Fruit fly (Drosophila melanogaster) whole organism, wandering third instar larva: ENCODE measurements around the gene Ire1.

Experiments
- Abd-B ChIP-seq: fragments of >200 bp; optimal IDR thresholded peaks from 2 replicates; lab custom pipeline; 2017; ENCODE audit warnings: missing biosample characterization, missing genetic modification characterization
- CG32264 ChIP-seq: fragments of 200-800 bp; sonication (Bioruptor generic); optimal IDR thresholded peaks from 2 replicates; lab custom pipeline; 2016; ENCODE audit warnings: missing biosample characterization, missing genetic modification characterization
- CG9705 ChIP-seq: fragments of 200-800 bp; sonication (Bioruptor generic); optimal IDR thresholded peaks from 2 replicates; lab custom pipeline; 2018; ENCODE audit warnings: missing biosample characterization, mild to moderate bottlenecking, missing genetic modification characterization
- CrebA ChIP-seq: fragments of 200-800 bp; sonication (Bioruptor generic); optimal IDR thresholded peaks from 2 replicates; lab custom pipeline; 2016; ENCODE audit warnings: missing biosample characterization, mild to moderate bottlenecking, missing genetic modification characterization, borderline replicate concordance
- Dif ChIP-seq: fragments of 200-275, 200-300 bp; sonication (Bioruptor generic); optimal IDR thresholded peaks from 2 replicates; lab custom pipeline; 2018; ENCODE audit warnings: missing biosample characterization, missing genetic modification characterization; ENCODE audit not compliant: partially characterized antibody
- GATAd ChIP-seq: sonication (Bioruptor generic); optimal IDR thresholded peaks from 2 replicates; lab custom pipeline; 2016; ENCODE audit warnings: missing biosample characterization, missing genetic modification characterization
- HLH106 ChIP-seq: fragments of 200-800 bp; optimal IDR thresholded peaks from 3 replicates; lab custom pipeline; 2019; ENCODE audit warnings: missing biosample characterization, mild to moderate bottlenecking, missing genetic modification characterization, moderate library complexity
- Hnf4 ChIP-seq: fragments of 200-800 bp; sonication (Bioruptor generic); optimal IDR thresholded peaks from 2 replicates; lab custom pipeline; 2016; ENCODE audit warnings: missing biosample characterization, mild to moderate bottlenecking, missing genetic modification characterization
- Hr78 ChIP-seq: fragments of >200 bp; optimal IDR thresholded peaks from 2 replicates; lab custom pipeline; 2017; ENCODE audit warnings: missing biosample characterization, missing genetic modification characterization
- Hr83 ChIP-seq: fragments of 200-300 bp; sonication (Bioruptor generic); optimal IDR thresholded peaks from 2 replicates; lab custom pipeline; 2016; ENCODE audit warnings: missing biosample characterization, mild to moderate bottlenecking, missing genetic modification characterization, moderate library complexity; ENCODE audit not compliant: poor library complexity, severe bottlenecking
- Jra ChIP-seq: sonication (Bioruptor generic); optimal IDR thresholded peaks from 2 replicates; lab custom pipeline; 2016; ENCODE audit warnings: missing biosample characterization, missing genetic modification characterization
- Mio ChIP-seq: sonication (Bioruptor generic); optimal IDR thresholded peaks from 2 replicates; lab custom pipeline; 2016; ENCODE audit warnings: missing biosample characterization, missing genetic modification characterization
- Myc ChIP-seq: fragments of >200 bp; optimal IDR thresholded peaks from 2 replicates; lab custom pipeline; 2017
- N ChIP-seq: fragments of >200 bp; optimal IDR thresholded peaks from 2 replicates; lab custom pipeline; 2018; ENCODE audit warnings: missing biosample characterization, missing external identifiers, missing genetic modification characterization
- OdsH ChIP-seq: fragments of 200-800 bp; sonication (Bioruptor generic); optimal IDR thresholded peaks from 2 replicates; lab custom pipeline; 2016; ENCODE audit warnings: missing biosample characterization, mild to moderate bottlenecking, missing genetic modification characterization
- Rel ChIP-seq, 2 experiments: fragments of 200-800 bp; sonication (Bioruptor generic) in 1 of 2; optimal IDR thresholded peaks; 2 replicates in 1 of 2; 3 replicates in 1 of 2; lab custom pipeline; 2016 to 2019; ENCODE audit warnings: mild to moderate bottlenecking in 2 of 2, missing biosample characterization in 2 of 2, missing genetic modification characterization in 2 of 2, moderate library complexity in 1 of 2
- Vsx2 ChIP-seq: fragments of 200-300, 225-300 bp; sonication (Bioruptor generic); optimal IDR thresholded peaks from 2 replicates; lab custom pipeline; 2018; ENCODE audit warnings: missing biosample characterization, missing genetic modification characterization; ENCODE audit not compliant: partially characterized antibody
- br ChIP-seq: fragments of 200-800 bp; sonication (Bioruptor generic); optimal IDR thresholded peaks from 2 replicates; lab custom pipeline; 2016; ENCODE audit warnings: missing biosample characterization, missing genetic modification characterization
- brk ChIP-seq: fragments of 200-800 bp; sonication (Bioruptor generic); optimal IDR thresholded peaks from 2 replicates; lab custom pipeline; 2016; ENCODE audit warnings: missing biosample characterization, mild to moderate bottlenecking, missing genetic modification characterization
- dl ChIP-seq, 2 experiments: fragments of 175-275, 200-275 bp in 1 of 2; fragments of 200-275 bp in 1 of 2; sonication (Bioruptor generic); optimal IDR thresholded peaks; lab custom pipeline; 2018; ENCODE audit warnings: mild to moderate bottlenecking in 2 of 2, missing biosample characterization in 2 of 2, missing genetic modification characterization in 2 of 2, moderate library complexity in 2 of 2; ENCODE audit not compliant: partially characterized antibody in 2 of 2, insufficient read depth in 1 of 2
- dmrt93B ChIP-seq: fragments of 200-800 bp; sonication (Bioruptor generic); optimal IDR thresholded peaks from 2 replicates; lab custom pipeline; 2018; ENCODE audit warnings: missing biosample characterization, mild to moderate bottlenecking, missing genetic modification characterization
- dsf ChIP-seq: sonication (Bioruptor generic); optimal IDR thresholded peaks from 2 replicates; lab custom pipeline; 2016; ENCODE audit warnings: missing biosample characterization, missing genetic modification characterization, borderline replicate concordance
- ey ChIP-seq: fragments of 200-800 bp; sonication (Bioruptor generic); optimal IDR thresholded peaks from 2 replicates; lab custom pipeline; 2016; ENCODE audit warnings: missing biosample characterization, missing genetic modification characterization
- foxo ChIP-seq, 2 experiments: fragments of 200-800 bp; sonication (Bioruptor generic); optimal IDR thresholded peaks; 2 replicates in 1 of 2; 3 replicates in 1 of 2; lab custom pipeline; 2016 to 2017; ENCODE audit warnings: missing biosample characterization in 2 of 2, missing genetic modification characterization in 2 of 2
- fru ChIP-seq: fragments of 200-800 bp; sonication (Bioruptor generic); optimal IDR thresholded peaks from 3 replicates; lab custom pipeline; 2016; ENCODE audit warnings: missing biosample characterization, mild to moderate bottlenecking, missing genetic modification characterization
- h ChIP-seq: fragments of 200-800 bp; sonication (Bioruptor generic); optimal IDR thresholded peaks from 3 replicates; lab custom pipeline; 2016; ENCODE audit warnings: missing biosample characterization, mild to moderate bottlenecking, missing genetic modification characterization
- lola ChIP-seq: fragments of >200 bp; optimal IDR thresholded peaks from 2 replicates; lab custom pipeline; 2017; ENCODE audit warnings: missing biosample characterization, missing genetic modification characterization
- pan ChIP-seq: fragments of >200 bp; optimal IDR thresholded peaks from 2 replicates; lab custom pipeline; 2017
- psq ChIP-seq: fragments of 200-800 bp; sonication (Bioruptor generic); optimal IDR thresholded peaks from 3 replicates; lab custom pipeline; 2017; ENCODE audit warnings: missing biosample characterization, mild to moderate bottlenecking, missing genetic modification characterization, moderate library complexity
- rgr ChIP-seq: fragments of 200-800 bp; sonication (Bioruptor generic); optimal IDR thresholded peaks from 3 replicates; lab custom pipeline; 2016; ENCODE audit warnings: missing biosample characterization, mild to moderate bottlenecking, missing genetic modification characterization
- sage ChIP-seq: fragments of 200-800 bp; sonication (Bioruptor generic); optimal IDR thresholded peaks from 2 replicates; lab custom pipeline; 2016; ENCODE audit warnings: missing biosample characterization, mild to moderate bottlenecking, missing genetic modification characterization
- tai ChIP-seq: sonication (Bioruptor generic); optimal IDR thresholded peaks from 2 replicates; lab custom pipeline; 2016; ENCODE audit warnings: missing biosample characterization, missing genetic modification characterization
- usp ChIP-seq: fragments of >200 bp; optimal IDR thresholded peaks from 2 replicates; lab custom pipeline; 2017; ENCODE audit warnings: missing biosample characterization, missing genetic modification characterization
- woc ChIP-seq: sonication (Bioruptor generic); optimal IDR thresholded peaks from 2 replicates; lab custom pipeline; 2016; ENCODE audit warnings: missing biosample characterization, mild to moderate bottlenecking, missing genetic modification characterization

Ire1 gene

dm6 chr3R:19890340-19890998 lies 29.4 kb upstream of the Ire1 start, which contains the start of gene CG4733:
TSS of gene CG4733 (plus strand) at chr3R:19890689.
- TF ChIP-seq h (GFP tag; lab: Kevin White, UChicago) = no peak
- TF ChIP-seq dl (GFP tag; optimal IDR thresholded peaks at IDR 0.05; lab: Kevin White, UChicago; ENCODE audit: insufficient read depth in 1 of 2, partially characterized antibody in 2 of 2) = peak in 1 of 2 experiments; percentile 50
- peak; percentile 98 for TF ChIP-seq Myc (lab: Kevin White, UChicago)
- no peak for TF ChIP-seq sage (GFP tag; lab: Kevin White, UChicago)
- no peak for TF ChIP-seq lola (GFP tag; lab: Kevin White, UChicago)
- TF ChIP-seq Dif (GFP tag; lab: Kevin White, UChicago) = peak; percentile 32
- TF ChIP-seq dsf (GFP tag; lab: Kevin White, UChicago) = no peak
- TF ChIP-seq rgr (GFP tag; lab: Kevin White, UChicago) = no peak
- no peak for TF ChIP-seq Mio (GFP tag; lab: Kevin White, UChicago)
- TF ChIP-seq fru (GFP tag; lab: Kevin White, UChicago) = peak; percentile 56
- no peak for TF ChIP-seq br (GFP tag; lab: Kevin White, UChicago)
- peak; percentile 32 for TF ChIP-seq woc (GFP tag; lab: Kevin White, UChicago)

dm6 chr3R:19889603-19890187 lies 28.6 kb upstream of the Ire1 start:
- TF ChIP-seq brk (GFP tag; lab: Kevin White, UChicago) = no peak
- TF ChIP-seq Jra (GFP tag; lab: Kevin White, UChicago) = no peak
- no peak for TF ChIP-seq rgr (GFP tag; lab: Kevin White, UChicago)
- TF ChIP-seq usp (GFP tag; lab: Kevin White, UChicago) = no peak
- no peak for TF ChIP-seq psq
- TF ChIP-seq Vsx2 (GFP tag; lab: Kevin White, UChicago) = no peak
- no peak for TF ChIP-seq foxo (GFP tag; optimal IDR thresholded peaks at IDR 0.05; lab: Kevin White, UChicago)
- peak; percentile 56 to 70 for TF ChIP-seq dl (GFP tag; optimal IDR thresholded peaks at IDR 0.05; lab: Kevin White, UChicago; ENCODE audit: insufficient read depth in 1 of 2, partially characterized antibody in 2 of 2)
- no peak for TF ChIP-seq N
- TF ChIP-seq fru (GFP tag; lab: Kevin White, UChicago) = peak; percentile 13
- no peak for TF ChIP-seq CrebA (GFP tag; lab: Kevin White, UChicago)
- peak; percentile 78 for TF ChIP-seq Dif (GFP tag; lab: Kevin White, UChicago)
- TF ChIP-seq OdsH (GFP tag; lab: Kevin White, UChicago) = no peak

dm6 chr3R:19888156-19888784 lies 27.2 kb upstream of the Ire1 start, which contains the start of gene ninaE:
TSS of gene ninaE (minus strand) at chr3R:19888206.
- TF ChIP-seq GATAd (GFP tag; lab: Kevin White, UChicago) (no peak), lola (GFP tag; lab: Kevin White, UChicago) (no peak), pan (lab: Kevin White, UChicago) (no peak), Abd-B (GFP tag; lab: Kevin White, UChicago) (no peak), Dif (GFP tag; lab: Kevin White, UChicago) (no peak), fru (GFP tag; lab: Kevin White, UChicago) (no peak), Hr83 (no peak), Hnf4 (GFP tag; lab: Kevin White, UChicago) (no peak), Hr78 (GFP tag; lab: Kevin White, UChicago) (no peak), Mio (GFP tag; lab: Kevin White, UChicago) (no peak)
- TF ChIP-seq, all 38 proteins: peak for 0

- TF ChIP-seq dmrt93B (GFP tag; lab: Kevin White, UChicago) (peak; percentile 48), sage (GFP tag; lab: Kevin White, UChicago) (no peak), lola (GFP tag; lab: Kevin White, UChicago) (no peak), dl (GFP tag; optimal IDR thresholded peaks at IDR 0.05; lab: Kevin White, UChicago; ENCODE audit: insufficient read depth in 1 of 2, partially characterized antibody in 2 of 2) (no peak), br (GFP tag; lab: Kevin White, UChicago) (peak; percentile 66), Hr78 (GFP tag; lab: Kevin White, UChicago) (no peak), usp (GFP tag; lab: Kevin White, UChicago) (no peak), tai (GFP tag; lab: Kevin White, UChicago) (no peak), dsf (GFP tag; lab: Kevin White, UChicago) (no peak), Rel (GFP tag; optimal IDR thresholded peaks at IDR 0.05; lab: Kevin White, UChicago) (peak; percentile 52), Rel (tag; optimal IDR thresholded peaks at IDR 0.05; lab: Kevin White, UChicago) (peak; percentile 39), woc (GFP tag; lab: Kevin White, UChicago) (no peak), Dif (GFP tag; lab: Kevin White, UChicago) (no peak), CG9705 (GFP tag; lab: Kevin White, UChicago) (peak; percentile 40), fru (GFP tag; lab: Kevin White, UChicago) (peak; percentile 67), ey (GFP tag; lab: Kevin White, UChicago) (peak; percentile 74), CrebA (GFP tag; lab: Kevin White, UChicago) (no peak), rgr (GFP tag; lab: Kevin White, UChicago) (peak; percentile 73), brk (GFP tag; lab: Kevin White, UChicago) (no peak), CG32264 (GFP tag; lab: Kevin White, UChicago) (no peak), Abd-B (GFP tag; lab: Kevin White, UChicago) (no peak), Myc (lab: Kevin White, UChicago) (no peak), foxo (GFP tag; optimal IDR thresholded peaks at IDR 0.05; lab: Kevin White, UChicago) (peak; percentile 60 to 79), HLH106 (tag; lab: Kevin White, UChicago) (peak; percentile 67), Hr83 (no peak), Jra (GFP tag; lab: Kevin White, UChicago) (no peak), Hnf4 (GFP tag; lab: Kevin White, UChicago) (no peak), Vsx2 (GFP tag; lab: Kevin White, UChicago) (no peak), GATAd (GFP tag; lab: Kevin White, UChicago) (no peak)
These were observed 19.4 kb upstream of the Ire1 start for dm6 chr3R:19880431-19880939.
